Fruit fly (Drosophila melanogaster): ENCODE results near the gene Pfdn4.

DNA sequence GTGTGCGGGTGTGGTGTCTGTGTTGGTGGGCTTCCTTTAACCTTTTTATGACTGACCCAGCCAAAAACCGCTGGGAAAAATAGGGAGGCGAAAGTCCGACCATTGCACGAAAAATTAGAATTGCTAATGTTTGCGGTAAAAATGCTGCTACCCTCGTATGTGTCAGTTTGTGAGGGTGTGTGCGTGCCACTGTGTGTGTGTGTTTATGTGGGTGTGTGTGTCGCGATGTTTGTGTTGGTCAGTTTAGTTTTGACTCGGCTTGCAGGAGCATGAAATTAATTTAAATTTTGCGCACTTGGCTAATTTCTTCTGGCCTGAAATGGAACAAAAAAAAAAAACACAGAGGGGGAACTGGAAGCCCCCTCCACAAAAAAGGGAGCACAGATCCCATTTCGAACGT is 40.0 kb downstream of the Pfdn4 start:
- no peak for TF ChIP-seq CG11294 (GFP tag; IDR thresholded peaks at IDR 0.05)
- no peak for TF ChIP-seq CG1621 (tag; optimal IDR thresholded peaks at IDR 0.05)
- TF ChIP-seq CG4318 (GFP tag; optimal IDR thresholded peaks at IDR 0.05), result no peak
- TF ChIP-seq CG6276 (GFP tag; optimal IDR thresholded peaks at IDR 0.05), result no peak
